Worm (Caenorhabditis elegans) whole organism, L2 larva: ENCODE results near the gene ech-6.

ENCODE experiments used
- C34F6.9 ChIP-seq: fragments of 150-350 bp; optimal IDR thresholded peaks from 2 replicates; lab custom pipeline; 2014; ENCODE audit warnings: missing biosample characterization, missing genetic modification characterization
- F13H6.1 ChIP-seq: sonication (generic microtip); optimal IDR thresholded peaks from 2 replicates; lab custom pipeline; 2016; ENCODE audit warnings: missing genetic modification characterization, missing compliant biosample characterization
- R02D3.7 ChIP-seq: fragments of 150-350 bp; optimal IDR thresholded peaks from 2 replicates; lab custom pipeline; 2014; ENCODE audit warnings: missing biosample characterization, missing genetic modification characterization
- Y55F3AM.14 ChIP-seq: fragments of 200-800 bp; sonication (Bioruptor generic); optimal IDR thresholded peaks from 2 replicates; lab custom pipeline; 2018; ENCODE audit warnings: mild to moderate bottlenecking, missing genetic modification characterization, missing compliant biosample characterization
- ZK546.5 ChIP-seq: sonication (generic microtip); optimal IDR thresholded peaks from 2 replicates; lab custom pipeline; 2017; ENCODE audit warnings: missing biosample characterization, missing genetic modification characterization
- alr-1 ChIP-seq: fragments of 150-350 bp; optimal IDR thresholded peaks from 2 replicates; lab custom pipeline; 2014; ENCODE audit warnings: missing biosample characterization, missing genetic modification characterization
- ama-1 ChIP-seq: fragments of 150-350 bp; optimal IDR thresholded peaks from 2 replicates; lab custom pipeline; 2018; ENCODE audit warnings: inconsistent platforms
- blmp-1 ChIP-seq: sonication (generic microtip); optimal IDR thresholded peaks from 2 replicates; lab custom pipeline; 2017; ENCODE audit warnings: missing genetic modification characterization, mild to moderate bottlenecking, missing compliant biosample characterization, antibody characterized with exemption, moderate library complexity; ENCODE audit not compliant: insufficient read depth
- ceh-82 ChIP-seq: fragments of 150-350 bp; optimal IDR thresholded peaks from 2 replicates; lab custom pipeline; 2014; ENCODE audit warnings: missing biosample characterization, missing genetic modification characterization
- crh-2 ChIP-seq: sonication (generic microtip); optimal IDR thresholded peaks from 2 replicates; lab custom pipeline; 2017; ENCODE audit warnings: missing biosample characterization, missing genetic modification characterization
- egl-27 ChIP-seq: sonication (generic microtip); optimal IDR thresholded peaks from 3 replicates; lab custom pipeline; 2017; ENCODE audit warnings: missing biosample characterization, missing genetic modification reagents, missing genetic modification characterization
- elt-1 ChIP-seq: fragments of 150-350 bp; optimal IDR thresholded peaks from 2 replicates; lab custom pipeline; 2014; ENCODE audit warnings: missing biosample characterization, missing genetic modification characterization
- elt-3 ChIP-seq: sonication (generic microtip); optimal IDR thresholded peaks from 2 replicates; lab custom pipeline; 2017; ENCODE audit warnings: missing biosample characterization, missing genetic modification characterization
- fos-1 ChIP-seq: fragments of 150-350 bp; optimal IDR thresholded peaks from 2 replicates; lab custom pipeline; 2014; ENCODE audit warnings: missing biosample characterization, missing genetic modification characterization
- gmeb-1 ChIP-seq: fragments of 150-350 bp; optimal IDR thresholded peaks from 2 replicates; lab custom pipeline; 2014; ENCODE audit warnings: missing biosample characterization, missing genetic modification characterization
- lin-11 ChIP-seq: fragments of 150-350 bp; sonication (generic microtip); optimal IDR thresholded peaks from 2 replicates; lab custom pipeline; 2014; ENCODE audit warnings: missing biosample characterization, missing genetic modification characterization, inconsistent platforms, mixed read lengths
- lin-13 ChIP-seq: fragments of 150-350 bp; optimal IDR thresholded peaks from 2 replicates; lab custom pipeline; 2014; ENCODE audit warnings: missing biosample characterization, missing genetic modification reagents, missing genetic modification characterization
- lsy-2 ChIP-seq, 2 experiments: fragments of 150-350 bp in 1 of 2; sonication (generic microtip) in 1 of 2; optimal IDR thresholded peaks; 2 replicates each; lab custom pipeline; 2014 to 2017; ENCODE audit warnings: missing biosample characterization in 2 of 2, missing genetic modification characterization in 2 of 2
- mab-5 ChIP-seq: fragments of 150-350 bp; optimal IDR thresholded peaks from 2 replicates; lab custom pipeline; 2014; ENCODE audit warnings: missing biosample characterization, missing genetic modification characterization
- mbf-1 ChIP-seq: sonication (generic microtip); optimal IDR thresholded peaks from 2 replicates; lab custom pipeline; 2017; ENCODE audit warnings: missing biosample characterization, missing genetic modification characterization
- mdl-1 ChIP-seq, 2 experiments: fragments of 150-350 bp in 1 of 2; sonication (generic microtip) in 1 of 2; optimal IDR thresholded peaks; 2 replicates each; lab custom pipeline; 2017; ENCODE audit warnings: missing biosample characterization in 2 of 2, missing genetic modification characterization in 2 of 2
- nhr-10 ChIP-seq: sonication (generic microtip); optimal IDR thresholded peaks from 2 replicates; lab custom pipeline; 2017; ENCODE audit warnings: missing biosample characterization, missing genetic modification characterization
- nhr-11 ChIP-seq: fragments of 150-350 bp; optimal IDR thresholded peaks from 2 replicates; lab custom pipeline; 2014; ENCODE audit warnings: missing biosample characterization, missing genetic modification characterization
- nhr-129 ChIP-seq: fragments of 150-350 bp; optimal IDR thresholded peaks from 2 replicates; lab custom pipeline; 2014; ENCODE audit warnings: missing biosample characterization, missing genetic modification characterization
- nhr-21 ChIP-seq: fragments of 150-350 bp; optimal IDR thresholded peaks from 2 replicates; lab custom pipeline; 2014; ENCODE audit warnings: missing biosample characterization, missing genetic modification characterization
- nhr-23 ChIP-seq: fragments of 150-350 bp; optimal IDR thresholded peaks from 2 replicates; lab custom pipeline; 2014; ENCODE audit warnings: missing biosample characterization, missing genetic modification reagents, missing genetic modification characterization
- nhr-25 ChIP-seq: fragments of 150-350 bp; sonication (generic microtip); optimal IDR thresholded peaks from 3 replicates; lab custom pipeline; 2014; ENCODE audit warnings: missing biosample characterization, missing genetic modification characterization
- nhr-6 ChIP-seq: fragments of 150-350 bp; optimal IDR thresholded peaks from 2 replicates; lab custom pipeline; 2014; ENCODE audit warnings: missing biosample characterization, missing genetic modification characterization
- peb-1 ChIP-seq: fragments of 150-350 bp; optimal IDR thresholded peaks from 2 replicates; lab custom pipeline; 2014; ENCODE audit warnings: missing biosample characterization, missing genetic modification characterization
- sma-3 ChIP-seq: sonication (generic microtip); optimal IDR thresholded peaks from 2 replicates; lab custom pipeline; 2016; ENCODE audit warnings: missing genetic modification reagents, missing genetic modification characterization, missing compliant biosample characterization
- sma-9 ChIP-seq, 2 experiments: fragments of 150-350 bp in 1 of 2; sonication (generic microtip) in 1 of 2; optimal IDR thresholded peaks; 2 replicates each; lab custom pipeline; 2014 to 2016; ENCODE audit warnings: missing genetic modification characterization in 2 of 2, mild to moderate bottlenecking in 1 of 2, missing biosample characterization in 1 of 2, missing compliant biosample characterization in 1 of 2, missing genetic modification reagents in 1 of 2, moderate library complexity in 1 of 2
- snpc-4 ChIP-seq: fragments of 150-350 bp; optimal IDR thresholded peaks from 2 replicates; lab custom pipeline; 2014; ENCODE audit warnings: missing biosample characterization, missing genetic modification characterization
- unc-39 ChIP-seq: fragments of 150-350 bp; optimal IDR thresholded peaks from 2 replicates; lab custom pipeline; 2014; ENCODE audit warnings: missing biosample characterization, missing genetic modification characterization
- unc-55 ChIP-seq: fragments of 150-350 bp; sonication (generic microtip); optimal IDR thresholded peaks from 3 replicates; lab custom pipeline; 2014; ENCODE audit warnings: missing biosample characterization, missing genetic modification reagents, missing genetic modification characterization
- zag-1 ChIP-seq: fragments of 150-350 bp; optimal IDR thresholded peaks from 2 replicates; lab custom pipeline; 2014; ENCODE audit warnings: missing biosample characterization, missing genetic modification characterization
- ztf-1 ChIP-seq: fragments of 200-800 bp; sonication (Bioruptor generic); conservative IDR thresholded peaks from 2 replicates; pipeline ENCODE4 v1.3.6; 2022; ENCODE audit warnings: missing genetic modification characterization, missing compliant biosample characterization
- ztf-11 ChIP-seq: sonication (generic microtip); optimal IDR thresholded peaks from 2 replicates; lab custom pipeline; 2017; ENCODE audit warnings: missing biosample characterization, missing genetic modification characterization
- ztf-4 ChIP-seq: fragments of 150-350 bp; optimal IDR thresholded peaks from 2 replicates; lab custom pipeline; 2014; ENCODE audit warnings: missing biosample characterization, missing genetic modification characterization

Gene ech-6

ce11 chrIII:9780665-9781304, 28.1 kb upstream of the ech-6 start, which contains the start of gene vha-1:
TSS of gene vha-1 (plus strand) at chrIII:9781254.
- TF ChIP-seq lin-13 (GFP tag; lab: Kevin White, UChicago) (peak; percentile 85), ceh-82 (peak; percentile 55), ama-1 (peak; percentile 78), unc-55 (peak; percentile 97), nhr-23 (tag; lab: Kevin White, UChicago) (no peak), ztf-4 (peak; percentile 65), sma-9 (GFP tag; optimal IDR thresholded peaks at IDR 0.05; lab: Kevin White, UChicago) (peak; percentile 40), sma-9 (tag; optimal IDR thresholded peaks at IDR 0.05; lab: Kevin White, UChicago) (no peak), ztf-11 (tag; lab: Kevin White, UChicago) (no peak), F13H6.1 (peak; percentile 74), unc-39 (no peak), fos-1 (tag; lab: Kevin White, UChicago) (peak; percentile 99), blmp-1 (peak; percentile 56), nhr-21 (peak; percentile 81), ZK546.5 (tag; lab: Kevin White, UChicago) (peak; percentile 42), ztf-1 (GFP tag; lab: Robert Waterston, UW) (no peak), nhr-11 (tag; lab: Kevin White, UChicago) (no peak), peb-1 (tag; lab: Kevin White, UChicago) (no peak), crh-2 (tag; lab: Kevin White, UChicago) (peak; percentile 95), snpc-4 (tag; lab: Kevin White, UChicago) (peak; percentile 53), mdl-1 (tag; optimal IDR thresholded peaks at IDR 0.05; lab: Kevin White, UChicago) (peak in 1 of 2 experiments; percentile 41), nhr-129 (peak; percentile 88), C34F6.9 (tag; lab: Kevin White, UChicago) (peak; percentile 98), lsy-2 (tag; optimal IDR thresholded peaks at IDR 0.05; lab: Kevin White, UChicago) (peak; percentile 78 to 94), zag-1 (tag; lab: Kevin White, UChicago) (peak; percentile 69), sma-3 (GFP tag; lab: Kevin White, UChicago) (peak; percentile 83), nhr-6 (tag; lab: Kevin White, UChicago) (peak; percentile 39), elt-1 (no peak), lin-11 (tag; lab: Kevin White, UChicago) (peak; percentile 67), R02D3.7 (tag; lab: Kevin White, UChicago) (peak; percentile 11), gmeb-1 (peak; percentile 79), elt-3 (tag; lab: Kevin White, UChicago) (no peak), mab-5 (tag; lab: Kevin White, UChicago) (peak; percentile 43), nhr-25 (tag; lab: Kevin White, UChicago) (peak; percentile 75), egl-27 (tag; lab: Kevin White, UChicago) (peak; percentile 46)
- TF ChIP-seq, all 48 proteins: peak for 26

DNA sequence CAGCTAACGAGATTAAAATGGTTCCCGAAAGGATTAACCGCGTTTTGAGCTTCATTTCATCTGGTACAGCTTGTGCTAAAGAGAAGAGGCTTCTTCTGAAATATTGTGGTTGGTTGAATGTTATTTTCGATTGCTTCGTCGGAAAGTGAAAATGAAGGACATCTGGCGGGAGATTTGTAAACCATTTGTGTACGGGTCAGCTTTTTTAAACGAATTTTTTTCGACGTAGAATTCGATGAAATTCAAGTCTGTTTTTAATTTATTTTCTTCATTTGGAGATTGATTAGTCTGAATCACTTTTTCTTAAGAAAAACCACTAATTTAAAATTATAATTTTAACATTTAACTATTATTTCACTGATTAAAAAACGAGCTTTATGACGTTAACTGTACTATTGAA, 27.6 kb upstream of the ech-6 start, which contains the start of gene sqv-3:
TSS of gene sqv-3 (minus strand) at position 101 of the 400 bp plus-strand sequence.
- TF ChIP-seq nhr-25 (tag; lab: Kevin White, UChicago) (no peak), alr-1 (tag; lab: Kevin White, UChicago) (no peak), R02D3.7 (tag; lab: Kevin White, UChicago) (no peak), ama-1 (no peak), unc-39 (no peak)

DNA sequence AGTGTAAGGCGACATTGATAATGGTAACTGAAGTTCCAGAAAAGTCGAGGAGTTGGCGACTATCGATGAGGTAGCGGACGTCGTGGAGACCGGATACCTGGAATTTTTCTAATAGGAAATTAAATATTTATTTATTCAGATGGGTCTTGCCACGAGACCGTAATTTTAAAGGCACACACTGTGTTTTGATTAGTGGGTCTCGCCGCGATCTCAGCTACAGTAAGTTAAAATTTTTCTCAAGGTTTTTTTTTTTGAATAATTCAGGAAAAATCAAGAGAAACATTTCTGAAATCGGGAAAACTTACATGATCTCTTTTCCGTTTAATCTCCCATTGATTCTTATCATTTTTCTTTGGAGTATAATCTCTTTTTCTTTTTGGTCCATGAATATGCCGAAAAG, 26.4 kb upstream of the ech-6 start:
- TF ChIP-seq nhr-6 (tag; lab: Kevin White, UChicago) (no peak), alr-1 (tag; lab: Kevin White, UChicago) (no peak), mbf-1 (no peak), Y55F3AM.14 (GFP tag; lab: Kevin White, UChicago) (no peak), sma-9 (GFP tag; optimal IDR thresholded peaks at IDR 0.05; lab: Kevin White, UChicago) (no peak), sma-9 (tag; optimal IDR thresholded peaks at IDR 0.05; lab: Kevin White, UChicago) (no peak), ceh-82 (no peak), unc-39 (no peak), mab-5 (tag; lab: Kevin White, UChicago) (no peak), nhr-10 (no peak)
